Fruit fly (Drosophila melanogaster): ENCODE results near the gene Rph.

The Rph gene

DNA sequence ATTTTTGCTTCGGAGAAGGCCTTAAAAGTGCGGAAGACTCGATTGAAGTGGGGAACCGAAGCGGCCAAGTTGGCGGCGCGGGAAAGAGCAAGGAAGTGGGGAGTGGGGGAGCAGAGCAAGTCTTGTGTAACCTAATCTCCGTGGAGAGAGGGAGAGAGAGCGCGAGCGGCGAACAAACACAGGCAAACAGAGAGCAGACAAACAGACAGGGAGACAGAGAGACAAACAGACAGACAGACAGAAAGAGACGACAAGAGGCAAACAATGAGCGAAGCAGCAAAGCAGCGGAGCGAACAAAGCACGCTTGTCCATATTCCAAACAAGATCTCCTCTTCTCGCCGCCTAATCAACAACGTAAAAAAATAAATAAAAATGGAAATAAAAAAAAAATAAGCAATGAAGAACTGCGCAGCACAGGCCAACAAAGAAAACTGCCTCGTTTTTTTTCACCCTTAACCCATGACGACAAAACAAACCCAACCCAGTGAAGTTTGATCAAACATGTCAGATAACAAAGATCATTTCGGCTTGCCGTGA, 18.6 kb downstream of the Rph start (continued):
- TF ChIP-seq kni (GFP tag; optimal IDR thresholded peaks at IDR 0.05) (peak; percentile 57), CG12659 (GFP tag; optimal IDR thresholded peaks at IDR 0.05) (no peak), seq (GFP tag; IDR thresholded peaks at IDR 0.05) (no peak), slbo (GFP tag; IDR thresholded peaks at IDR 0.05) (peak; percentile 29; the same call in 1 of the 2 replicates), E2f2 (GFP tag; IDR thresholded peaks at IDR 0.05) (0 out of 2 replicates have a peak, but pooled peaks have one; percentile 10), CG13424 (tag; optimal IDR thresholded peaks at IDR 0.05) (no peak), CG12071 (GFP tag; optimal IDR thresholded peaks at IDR 0.05) (no peak), chinmo (GFP tag; IDR thresholded peaks at IDR 0.05; ENCODE audit: partially characterized antibody) (peak; percentile 79; the same call in 2 of the 4 replicates), sim (GFP tag; IDR thresholded peaks at IDR 0.05) (0 out of 2 replicates have a peak, but pooled peaks have one; percentile 34), YL-1 (GFP tag; optimal IDR thresholded peaks at IDR 0.05) (no peak), Six4 (GFP tag; optimal IDR thresholded peaks at IDR 0.05) (no peak), CG3726 (GFP tag; IDR thresholded peaks at IDR 0.05) (no peak), pum (GFP tag; optimal IDR thresholded peaks at IDR 0.05) (no peak), dmrt99B (tag; optimal IDR thresholded peaks at IDR 0.05) (no peak), bigmax (GFP tag; optimal IDR thresholded peaks at IDR 0.05) (no peak), CG3407 (GFP tag; optimal IDR thresholded peaks at IDR 0.05) (no peak), CG4424 (GFP tag; optimal IDR thresholded peaks at IDR 0.05) (no peak), CG7928 (GFP tag; optimal IDR thresholded peaks at IDR 0.05) (no peak), bsh (GFP tag; optimal IDR thresholded peaks at IDR 0.05) (peak in 1 of 2 experiments; percentile 25), CG31441 (GFP tag; IDR thresholded peaks at IDR 0.05) (0 out of 2 replicates have a peak, but pooled peaks have one; percentile 13), pho (GFP tag; optimal IDR thresholded peaks at IDR 0.05) (no peak), ci (GFP tag; IDR thresholded peaks at IDR 0.05) (peak; percentile 50; the same call in 1 of the 3 replicates), bbx (GFP tag; IDR thresholded peaks at IDR 0.05; ENCODE audit: partially characterized antibody) (no peak), Aef1 (GFP tag; IDR thresholded peaks at IDR 0.05) (no peak), HLH4C (GFP tag; IDR thresholded peaks at IDR 0.05; ENCODE audit: partially characterized antibody) (no peak), MTF-1 (GFP tag; optimal IDR thresholded peaks at IDR 0.05; ENCODE audit: borderline replicate concordance) (no peak), pan (optimal IDR thresholded peaks at IDR 0.05) (no peak), pan (GFP tag; optimal IDR thresholded peaks at IDR 0.05 in 1 of 2, IDR thresholded peaks at IDR 0.05 in 1 of 2) (peak in 1 of 2 experiments; percentile 31), Dref (GFP tag; IDR thresholded peaks at IDR 0.05) (no peak), corto (GFP tag; optimal IDR thresholded peaks at IDR 0.05) (no peak), kah (GFP tag; optimal IDR thresholded peaks at IDR 0.05) (no peak), HLHmδ (GFP tag; optimal IDR thresholded peaks at IDR 0.05) (peak; percentile 69), vfl (GFP tag; optimal IDR thresholded peaks at IDR 0.05) (no peak), pb (GFP tag; optimal IDR thresholded peaks at IDR 0.05) (peak; percentile 1), CG10321 (GFP tag; IDR thresholded peaks at IDR 0.05) (peak; percentile 37; the same call in 1 of the 2 replicates), CG15696 (tag; optimal IDR thresholded peaks at IDR 0.05) (peak; percentile 9), hth (optimal IDR thresholded peaks at IDR 0.05) (no peak), CG32532 (GFP tag; IDR thresholded peaks at IDR 0.05) (peak; percentile 50), CG1832 (GFP tag; optimal IDR thresholded peaks at IDR 0.05) (peak; percentile 73), pros (GFP tag; optimal IDR thresholded peaks at IDR 0.05) (peak; percentile 64), CG6854 (GFP tag; optimal IDR thresholded peaks at IDR 0.05) (peak; percentile 30), Vsx1 (GFP tag; optimal IDR thresholded peaks at IDR 0.05) (peak; percentile 18), tap (tag; optimal IDR thresholded peaks at IDR 0.05) (no peak), Ets65A (GFP tag) (no peak), zen2 (GFP tag; IDR thresholded peaks at IDR 0.05; ENCODE audit: partially characterized antibody) (peak; percentile 23; the same call in 2 of the 3 replicates), Ada2b (GFP tag; IDR thresholded peaks at IDR 0.05) (no peak), yki (optimal IDR thresholded peaks at IDR 0.05) (peak; percentile 88), nom (GFP tag; optimal IDR thresholded peaks at IDR 0.05) (peak; percentile 38), CG34376 (GFP tag; optimal IDR thresholded peaks at IDR 0.05) (no peak), CG9215 (GFP tag; IDR thresholded peaks at IDR 0.05) (no peak)

Data from whole organism, embryonic.